Fruit fly (Drosophila melanogaster): ENCODE data around the gene Mat89Ba.

Mat89Ba gene

DNA sequence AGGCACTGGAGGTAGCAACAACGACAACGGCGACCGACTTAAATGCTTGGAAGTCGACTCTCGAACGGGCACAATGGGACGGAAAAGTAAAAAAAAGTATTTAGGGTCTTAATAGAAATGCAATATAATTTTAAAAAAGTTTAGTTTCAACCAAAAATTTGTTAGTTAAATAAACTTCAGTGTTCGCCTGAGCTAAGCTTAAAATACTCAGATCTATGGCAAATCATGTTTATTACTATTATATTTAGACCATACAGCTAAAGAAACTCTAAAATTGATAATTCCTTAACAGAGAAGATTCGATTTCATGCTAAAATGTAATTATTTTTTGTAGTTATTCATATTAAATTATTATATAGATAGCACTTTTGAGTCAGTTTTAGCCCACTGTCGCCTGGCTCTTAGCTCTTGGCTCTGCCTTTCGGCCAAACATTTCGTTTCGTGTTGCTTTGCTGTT, 18.8 kb downstream of the Mat89Ba start (continued):
- TF ChIP-seq Nf-YA (GFP tag; IDR thresholded peaks at IDR 0.05) (no peak), CG8281 (tag; optimal IDR thresholded peaks at IDR 0.05) (peak; percentile 53), CG6654 (GFP tag; optimal IDR thresholded peaks at IDR 0.05) (peak; percentile 58), odd (GFP tag; optimal IDR thresholded peaks at IDR 0.05) (peak; percentile 87), CG3407 (GFP tag; optimal IDR thresholded peaks at IDR 0.05) (peak; percentile 51), caup (GFP tag; optimal IDR thresholded peaks at IDR 0.05; ENCODE audit: severe bottlenecking) (peak; percentile 72), CG2199 (GFP tag; IDR thresholded peaks at IDR 0.05) (no peak), Taf1 (GFP tag; IDR thresholded peaks at IDR 0.05) (no peak), CG12071 (GFP tag; optimal IDR thresholded peaks at IDR 0.05) (no peak), az2 (GFP tag; optimal IDR thresholded peaks at IDR 0.05) (peak; percentile 67), D19B (GFP tag; optimal IDR thresholded peaks at IDR 0.05) (peak; percentile 66), psq (GFP tag; optimal IDR thresholded peaks at IDR 0.05) (peak; percentile 34), kah (GFP tag; optimal IDR thresholded peaks at IDR 0.05) (peak; percentile 51), Awh (GFP tag; IDR thresholded peaks at IDR 0.05) (no peak), Jarid2 (GFP tag; optimal IDR thresholded peaks at IDR 0.05) (peak; percentile 67), gsb-n (tag; optimal IDR thresholded peaks at IDR 0.05) (peak; percentile 50), Hr51 (GFP tag; optimal IDR thresholded peaks at IDR 0.05) (peak in 1 of 2 experiments; percentile 91), CG5245 (GFP tag; optimal IDR thresholded peaks at IDR 0.05) (peak; percentile 9), sc (optimal IDR thresholded peaks at IDR 0.05) (no peak), sc (GFP tag; optimal IDR thresholded peaks at IDR 0.05) (peak; percentile 63), Dbx (GFP tag; IDR thresholded peaks at IDR 0.05) (no peak), CG1792 (GFP tag; optimal IDR thresholded peaks at IDR 0.05) (no peak), croc (GFP tag; conservative IDR thresholded peaks at IDR 0.05) (peak; percentile 63), CG15601 (tag; optimal IDR thresholded peaks at IDR 0.05) (peak; percentile 76), Fer2 (tag; optimal IDR thresholded peaks at IDR 0.05) (peak; percentile 55), CG17361 (GFP tag; IDR thresholded peaks at IDR 0.05) (no peak), CG3838 (GFP tag; optimal IDR thresholded peaks at IDR 0.05) (no peak), CG1233 (GFP tag; optimal IDR thresholded peaks at IDR 0.05) (peak; percentile 81), CG3281 (GFP tag; optimal IDR thresholded peaks at IDR 0.05) (peak; percentile 86), Pdp1 (GFP tag; optimal IDR thresholded peaks at IDR 0.05) (peak in 1 of 2 experiments; percentile 8), slou (GFP tag; optimal IDR thresholded peaks at IDR 0.05) (peak; percentile 40), Opbp (GFP tag; IDR thresholded peaks at IDR 0.05; ENCODE audit: partially characterized antibody) (no peak), sens (GFP tag) (peak; percentile 89), CG15696 (tag; optimal IDR thresholded peaks at IDR 0.05) (peak; percentile 39), ATbp (GFP tag; optimal IDR thresholded peaks at IDR 0.05) (peak; percentile 71), vnd (GFP tag; IDR thresholded peaks at IDR 0.05; ENCODE audit: partially characterized antibody) (no peak), BtbVII (GFP tag; optimal IDR thresholded peaks at IDR 0.05) (peak; percentile 86), lola (GFP tag; optimal IDR thresholded peaks at IDR 0.05) (peak in 1 of 3 experiments; percentile 87), exex (tag; optimal IDR thresholded peaks at IDR 0.05) (peak; percentile 49), lilli (GFP tag; optimal IDR thresholded peaks at IDR 0.05) (peak; percentile 18), Spps (tag; optimal IDR thresholded peaks at IDR 0.05) (peak; percentile 53), CG14710 (tag; optimal IDR thresholded peaks at IDR 0.05) (peak; percentile 76), CG6813 (GFP tag; optimal IDR thresholded peaks at IDR 0.05) (peak; percentile 66), stc (GFP tag; IDR thresholded peaks at IDR 0.05) (no peak), hkb (optimal IDR thresholded peaks at IDR 0.05) (no peak), hkb (GFP tag; IDR thresholded peaks at IDR 0.05) (no peak), Hmr (GFP tag; optimal IDR thresholded peaks at IDR 0.05) (peak; percentile 87), CG11093 (GFP tag; IDR thresholded peaks at IDR 0.05) (peak; percentile 58; the same call in 1 of the 3 replicates), CG1603 (tag; optimal IDR thresholded peaks at IDR 0.05) (peak; percentile 2), ato (GFP tag; IDR thresholded peaks at IDR 0.05; ENCODE audit: partially characterized antibody) (no peak)
